Worm (Caenorhabditis elegans): Measurements from ENCODE around the gene Y14H12A.2.

DNA sequence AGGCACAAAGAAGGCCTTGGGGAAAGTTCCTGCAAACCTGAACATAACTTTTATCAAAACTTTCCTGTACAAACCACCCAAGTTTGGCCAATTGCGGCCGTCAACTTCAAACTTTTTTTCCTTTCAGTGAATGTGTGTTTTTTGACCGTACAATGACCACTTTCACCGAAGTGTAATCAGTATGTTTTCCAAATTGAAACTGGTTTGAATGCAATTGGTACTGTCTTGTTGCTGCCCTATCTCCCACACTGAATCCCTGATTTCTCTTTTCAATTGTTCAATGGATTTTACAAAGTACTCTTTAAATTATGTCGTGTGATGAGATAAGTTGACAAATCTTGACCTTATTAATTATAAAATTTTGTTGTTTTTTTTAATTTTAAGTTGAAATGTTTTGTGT is 11.0 kb upstream of the Y14H12A.2 start:
- TF ChIP-seq ztf-29 (GFP tag; IDR thresholded peaks at IDR 0.05): no peak
- TF ChIP-seq ref-1 (GFP tag; conservative IDR thresholded peaks at IDR 0.05): no peak
- TF ChIP-seq cog-1 (tag; optimal IDR thresholded peaks at IDR 0.05): no peak
- TF ChIP-seq klf-2 (GFP tag; conservative IDR thresholded peaks at IDR 0.05): no peak
- no peak for TF ChIP-seq flt-1 (GFP tag; IDR thresholded peaks at IDR 0.05)
